Worm (Caenorhabditis elegans) whole organism, mixed stage, embryonic: ENCODE data around the gene mltn-3.

ENCODE experiments used
- elt-3 ChIP-seq: fragments of 150-350 bp; optimal IDR thresholded peaks from 2 replicates; lab custom pipeline; 2014; ENCODE audit warnings: missing biosample characterization, missing genetic modification characterization
- flh-1 ChIP-seq: fragments of 200-800 bp; sonication (Bioruptor generic); optimal IDR thresholded peaks from 2 replicates; lab custom pipeline; 2018; ENCODE audit warnings: mild to moderate bottlenecking, missing genetic modification characterization, moderate library complexity, missing compliant biosample characterization
- lin-32 ChIP-seq: fragments of 200-800 bp; sonication (Bioruptor generic); optimal IDR thresholded peaks from 2 replicates; lab custom pipeline; 2018; ENCODE audit warnings: mild to moderate bottlenecking, missing genetic modification characterization, missing compliant biosample characterization
- nhr-237 ChIP-seq: fragments of 150-350 bp; optimal IDR thresholded peaks from 2 replicates; lab custom pipeline; 2014; ENCODE audit warnings: missing biosample characterization, missing genetic modification characterization
- nhr-28 ChIP-seq: fragments of 150-350 bp; optimal IDR thresholded peaks from 2 replicates; lab custom pipeline; 2014; ENCODE audit warnings: missing biosample characterization, missing genetic modification characterization
- nhr-76 ChIP-seq: sonication (generic microtip); optimal IDR thresholded peaks from 2 replicates; lab custom pipeline; 2017; ENCODE audit warnings: missing biosample characterization, missing genetic modification characterization
- pha-4 ChIP-seq: fragments of 150-350 bp; optimal IDR thresholded peaks from 2 replicates; lab custom pipeline; 2018; ENCODE audit warnings: missing biosample characterization, missing genetic modification reagents, missing genetic modification characterization
- snpc-4 ChIP-seq: fragments of 150-350 bp; optimal IDR thresholded peaks from 2 replicates; lab custom pipeline; 2014; ENCODE audit warnings: missing biosample characterization, missing genetic modification characterization
- sptf-1 ChIP-seq: sonication (generic microtip); optimal IDR thresholded peaks from 2 replicates; lab custom pipeline; 2017; ENCODE audit warnings: mild to moderate bottlenecking, missing genetic modification characterization, moderate library complexity, missing compliant biosample characterization
- unc-39 ChIP-seq: fragments of 150-350 bp; optimal IDR thresholded peaks from 2 replicates; lab custom pipeline; 2014; ENCODE audit warnings: missing biosample characterization, missing genetic modification characterization
- unc-62 ChIP-seq: fragments of 150-350 bp; optimal IDR thresholded peaks from 2 replicates; lab custom pipeline; 2014; ENCODE audit warnings: missing biosample characterization, missing genetic modification reagents, missing genetic modification characterization
- ztf-11 ChIP-seq: fragments of 150-350 bp; optimal IDR thresholded peaks from 2 replicates; lab custom pipeline; 2014; ENCODE audit warnings: missing biosample characterization, missing genetic modification characterization

- TF ChIP-seq ztf-11, result no peak
- TF ChIP-seq elt-3 (tag; lab: Kevin White, UChicago), result no peak
- TF ChIP-seq nhr-28 (tag; lab: Kevin White, UChicago), result no peak
- no peak for TF ChIP-seq snpc-4 (tag; lab: Kevin White, UChicago)
- TF ChIP-seq flh-1 (GFP tag; lab: Kevin White, UChicago), result no peak
- TF ChIP-seq nhr-237 (tag; lab: Kevin White, UChicago), result no peak
- TF ChIP-seq pha-4 (tag; lab: Kevin White, UChicago), result no peak
- no peak for TF ChIP-seq sptf-1 (tag; lab: Kevin White, UChicago)
- no peak for TF ChIP-seq lin-32 (GFP tag; lab: Kevin White, UChicago)
- TF ChIP-seq unc-62 (GFP tag; lab: Kevin White, UChicago), result no peak
- no peak for TF ChIP-seq unc-39 (tag; lab: Kevin White, UChicago)
- TF ChIP-seq nhr-76 (tag; lab: Kevin White, UChicago), result no peak
These were observed 40.4 kb upstream of the mltn-3 start, which contains the start of gene ing-3 for ce11 chrII:13875734-13876133.
